Worm (Caenorhabditis elegans) whole organism, L3 larva: ENCODE measurements around the gene D1086.2.

Experiments used
- R02D3.7 ChIP-seq: fragments of 150-350 bp; optimal IDR thresholded peaks from 2 replicates; lab custom pipeline; 2014; ENCODE audit warnings: missing biosample characterization, missing genetic modification characterization
- aly-2 ChIP-seq: fragments of 150-350 bp; optimal IDR thresholded peaks from 2 replicates; lab custom pipeline; 2014; ENCODE audit warnings: missing biosample characterization, missing genetic modification characterization
- ama-1 ChIP-seq: fragments of 150-350 bp; optimal IDR thresholded peaks from 2 replicates; lab custom pipeline; 2018
- ceh-16 ChIP-seq: sonication (generic microtip); optimal IDR thresholded peaks from 2 replicates; lab custom pipeline; 2017; ENCODE audit warnings: missing biosample characterization, missing genetic modification characterization
- ceh-28 ChIP-seq: fragments of 150-350 bp; optimal IDR thresholded peaks from 2 replicates; lab custom pipeline; 2014; ENCODE audit warnings: missing biosample characterization, missing genetic modification reagents, missing genetic modification characterization
- ceh-82 ChIP-seq: fragments of 150-350 bp; optimal IDR thresholded peaks from 2 replicates; lab custom pipeline; 2014; ENCODE audit warnings: missing biosample characterization, missing genetic modification characterization
- daf-12 ChIP-seq: fragments of 150-350 bp; optimal IDR thresholded peaks from 2 replicates; lab custom pipeline; 2014; ENCODE audit warnings: missing biosample characterization, missing genetic modification reagents, missing genetic modification characterization
- egl-27 ChIP-seq: sonication (generic microtip); optimal IDR thresholded peaks from 4 replicates; lab custom pipeline; 2017; ENCODE audit warnings: missing biosample characterization, missing genetic modification reagents, missing genetic modification characterization
- egl-5 ChIP-seq: fragments of 150-350 bp; optimal IDR thresholded peaks from 2 replicates; lab custom pipeline; 2017; ENCODE audit warnings: missing biosample characterization, missing genetic modification reagents, missing genetic modification characterization, inconsistent platforms
- elt-1 ChIP-seq: fragments of 150-350 bp; optimal IDR thresholded peaks from 2 replicates; lab custom pipeline; 2014; ENCODE audit warnings: missing biosample characterization, missing genetic modification characterization
- elt-2 ChIP-seq: sonication (generic microtip); optimal IDR thresholded peaks from 2 replicates; lab custom pipeline; 2016; ENCODE audit warnings: missing genetic modification reagents, mild to moderate bottlenecking, missing genetic modification characterization, missing compliant biosample characterization
- elt-3 ChIP-seq, 3 experiments: fragments of 150-350 bp in 1 of 3; sonication (generic microtip) in 2 of 3; optimal IDR thresholded peaks; 2 replicates in 2 of 3; 4 replicates in 1 of 3; lab custom pipeline; 2014 to 2017; ENCODE audit warnings: missing biosample characterization in 3 of 3, missing genetic modification characterization in 3 of 3
- hmg-11 ChIP-seq: sonication (generic microtip); optimal IDR thresholded peaks from 2 replicates; lab custom pipeline; 2016; ENCODE audit warnings: missing genetic modification characterization, missing compliant biosample characterization
- jun-1 ChIP-seq: fragments of 150-350 bp; optimal IDR thresholded peaks from 2 replicates; lab custom pipeline; 2014; ENCODE audit warnings: missing biosample characterization, missing genetic modification reagents, missing genetic modification characterization
- lin-15B ChIP-seq: fragments of 150-350 bp; optimal IDR thresholded peaks from 2 replicates; lab custom pipeline; 2014; ENCODE audit warnings: missing biosample characterization, missing genetic modification characterization
- lsy-12 ChIP-seq: sonication (generic microtip); optimal IDR thresholded peaks from 2 replicates; lab custom pipeline; 2016; ENCODE audit warnings: mild to moderate bottlenecking, missing genetic modification characterization, missing compliant biosample characterization
- mdl-1 ChIP-seq: fragments of 150-350 bp; optimal IDR thresholded peaks from 2 replicates; lab custom pipeline; 2014; ENCODE audit warnings: missing biosample characterization, missing genetic modification characterization
- nfya-1 ChIP-seq: sonication (generic microtip); optimal IDR thresholded peaks from 2 replicates; lab custom pipeline; 2017; ENCODE audit warnings: missing genetic modification characterization, mild to moderate bottlenecking, missing compliant biosample characterization, antibody characterized with exemption, moderate library complexity; ENCODE audit not compliant: insufficient read depth
- nhr-11 ChIP-seq: fragments of 150-350 bp; optimal IDR thresholded peaks from 2 replicates; lab custom pipeline; 2014; ENCODE audit warnings: missing biosample characterization, missing genetic modification characterization
- nhr-23 ChIP-seq: fragments of 150-350 bp; optimal IDR thresholded peaks from 2 replicates; lab custom pipeline; 2014; ENCODE audit warnings: missing biosample characterization, missing genetic modification reagents, missing genetic modification characterization
- nhr-237 ChIP-seq: fragments of 150-350 bp; optimal IDR thresholded peaks from 2 replicates; lab custom pipeline; 2014; ENCODE audit warnings: missing biosample characterization, missing genetic modification characterization
- nhr-25 ChIP-seq: sonication (generic microtip); optimal IDR thresholded peaks from 2 replicates; lab custom pipeline; 2017; ENCODE audit warnings: missing biosample characterization, missing genetic modification characterization
- nhr-28 ChIP-seq: fragments of 150-350 bp; optimal IDR thresholded peaks from 2 replicates; lab custom pipeline; 2014; ENCODE audit warnings: missing biosample characterization, missing genetic modification characterization
- nhr-43 ChIP-seq: sonication (generic microtip); optimal IDR thresholded peaks from 2 replicates; lab custom pipeline; 2016; ENCODE audit warnings: mild to moderate bottlenecking, missing genetic modification characterization, missing compliant biosample characterization; ENCODE audit not compliant: poor library complexity, severe bottlenecking
- nhr-77 ChIP-seq: fragments of 150-350 bp; optimal IDR thresholded peaks from 2 replicates; lab custom pipeline; 2014; ENCODE audit warnings: missing biosample characterization, missing genetic modification characterization
- pha-4 ChIP-seq: fragments of 150-350 bp; optimal IDR thresholded peaks from 2 replicates; lab custom pipeline; 2014; ENCODE audit warnings: missing biosample characterization, missing genetic modification reagents, missing genetic modification characterization
- pqm-1 ChIP-seq: fragments of 150-350 bp; optimal IDR thresholded peaks from 2 replicates; lab custom pipeline; 2017; ENCODE audit warnings: missing biosample characterization, missing genetic modification characterization, inconsistent platforms
- sea-2 ChIP-seq: fragments of 150-350 bp; sonication (generic microtip); optimal IDR thresholded peaks from 4 replicates; lab custom pipeline; 2014; ENCODE audit warnings: missing biosample characterization, missing genetic modification reagents, missing genetic modification characterization
- snpc-4 ChIP-seq: fragments of 150-350 bp; optimal IDR thresholded peaks from 2 replicates; lab custom pipeline; 2014; ENCODE audit warnings: missing biosample characterization, missing genetic modification characterization
- tbx-2 ChIP-seq: sonication (generic microtip); optimal IDR thresholded peaks from 2 replicates; lab custom pipeline; 2016; ENCODE audit warnings: mild to moderate bottlenecking, missing genetic modification characterization, missing compliant biosample characterization
- unc-39 ChIP-seq: sonication (generic microtip); optimal IDR thresholded peaks from 4 replicates; lab custom pipeline; 2017; ENCODE audit warnings: missing biosample characterization, missing genetic modification characterization
- unc-62 ChIP-seq: fragments of 150-350 bp; sonication (generic microtip); optimal IDR thresholded peaks from 4 replicates; lab custom pipeline; 2014; ENCODE audit warnings: missing biosample characterization, missing genetic modification reagents, missing genetic modification characterization
- zag-1 ChIP-seq: fragments of 150-350 bp; optimal IDR thresholded peaks from 2 replicates; lab custom pipeline; 2014; ENCODE audit warnings: missing biosample characterization, missing genetic modification characterization

D1086.2 gene

ce11 chrV:14097358-14097757 is 1.1 kb downstream of the D1086.2 start:
- TF ChIP-seq daf-12 (tag; lab: Kevin White, UChicago) (no peak), nhr-11 (tag; lab: Kevin White, UChicago) (no peak), jun-1 (no peak), elt-1 (tag; lab: Kevin White, UChicago) (no peak), ceh-16 (tag; lab: Kevin White, UChicago) (no peak), nhr-28 (tag; lab: Kevin White, UChicago) (no peak), nhr-77 (tag; lab: Kevin White, UChicago) (no peak), pqm-1 (tag; lab: Kevin White, UChicago) (no peak), egl-27 (tag; lab: Kevin White, UChicago) (no peak), unc-62 (GFP tag; lab: Kevin White, UChicago) (no peak), zag-1 (tag; lab: Kevin White, UChicago) (no peak)

DNA sequence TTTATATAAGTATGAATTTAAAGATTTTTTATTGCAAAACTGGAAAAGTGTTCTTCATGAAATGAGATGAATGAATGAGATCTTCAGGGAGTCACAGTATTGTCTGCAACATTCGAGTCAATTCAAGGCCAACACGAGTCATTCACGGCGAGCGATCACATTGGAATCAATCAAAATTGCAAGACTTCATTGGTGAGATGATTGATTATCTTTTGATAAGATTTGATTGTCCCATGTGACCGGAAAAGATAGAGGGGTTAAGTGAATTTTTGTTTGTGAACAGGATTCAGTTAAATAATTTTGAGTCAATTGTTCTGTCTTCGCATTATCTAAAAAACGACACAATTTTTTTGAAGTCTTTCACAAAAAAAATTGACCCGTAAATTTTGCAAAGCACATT is 3.5 kb downstream of the D1086.2 start:
- TF ChIP-seq nhr-43 (tag; lab: Kevin White, UChicago) (peak; percentile 32), ceh-16 (tag; lab: Kevin White, UChicago) (no peak), nhr-25 (tag; lab: Kevin White, UChicago) (peak; percentile 56), nhr-23 (tag; lab: Kevin White, UChicago) (peak; percentile 78)

ce11 chrV:14094546-14094945 is 3.9 kb downstream of the D1086.2 start:
- TF ChIP-seq nfya-1 (tag; lab: Kevin White, UChicago), result no peak
- no peak for TF ChIP-seq ceh-16 (tag; lab: Kevin White, UChicago)
- TF ChIP-seq elt-2, result no peak
- no peak for TF ChIP-seq sea-2 (GFP tag; lab: Kevin White, UChicago)
- TF ChIP-seq elt-1 (tag; lab: Kevin White, UChicago), result no peak
- TF ChIP-seq nhr-77 (tag; lab: Kevin White, UChicago), result no peak
- TF ChIP-seq pha-4 (tag; lab: Kevin White, UChicago), result no peak
- TF ChIP-seq pqm-1 (tag; lab: Kevin White, UChicago), result no peak
- TF ChIP-seq nhr-23 (tag; lab: Kevin White, UChicago), result no peak
- no peak for TF ChIP-seq ama-1 (lab: Kevin White, UChicago)

- no peak for TF ChIP-seq nhr-23 (tag; lab: Kevin White, UChicago)
- no peak for TF ChIP-seq nhr-25 (tag; lab: Kevin White, UChicago)
- no peak for TF ChIP-seq hmg-11
- TF ChIP-seq elt-2, result no peak
- TF ChIP-seq jun-1, result no peak
- TF ChIP-seq ceh-16 (tag; lab: Kevin White, UChicago), result no peak
- no peak for TF ChIP-seq elt-1 (tag; lab: Kevin White, UChicago)
- TF ChIP-seq mdl-1 (tag; lab: Kevin White, UChicago), result no peak
- peak; percentile 8 for TF ChIP-seq nfya-1 (tag; lab: Kevin White, UChicago)
- peak; percentile 44 for TF ChIP-seq egl-5 (tag; lab: Kevin White, UChicago)
- TF ChIP-seq ceh-82 (tag; lab: Kevin White, UChicago), result no peak
- no peak for TF ChIP-seq aly-2 (tag; lab: Kevin White, UChicago)
Measured at ce11 chrV:14093805-14094204, 4.7 kb downstream of the D1086.2 start, which contains the start of gene D1086.8. TSS of gene D1086.8 (plus strand) at chrV:14094105.

ce11 chrV:14092403-14092802 is 6.1 kb downstream of the D1086.2 start, which contains the start of gene D1086.3:
TSS of gene D1086.3 (plus strand) at chrV:14092792.
- peak; percentile 59 for TF ChIP-seq nhr-43 (tag; lab: Kevin White, UChicago)
- peak; percentile 29 for TF ChIP-seq nfya-1 (tag; lab: Kevin White, UChicago)
- peak; percentile 97 for TF ChIP-seq snpc-4 (tag; lab: Kevin White, UChicago)
- no peak for TF ChIP-seq unc-39 (tag; lab: Kevin White, UChicago)
- no peak for TF ChIP-seq nhr-28 (tag; lab: Kevin White, UChicago)
- no peak for TF ChIP-seq lsy-12 (tag; lab: Kevin White, UChicago)
- TF ChIP-seq aly-2 (tag; lab: Kevin White, UChicago), result no peak
- no peak for TF ChIP-seq pha-4 (tag; lab: Kevin White, UChicago)
- peak; percentile 54 for TF ChIP-seq nhr-25 (tag; lab: Kevin White, UChicago)
- TF ChIP-seq nhr-77 (tag; lab: Kevin White, UChicago), result no peak
- no peak for TF ChIP-seq jun-1
- TF ChIP-seq egl-27 (tag; lab: Kevin White, UChicago), result no peak
- no peak for TF ChIP-seq ceh-28 (tag; lab: Kevin White, UChicago)
- no peak for TF ChIP-seq hmg-11
- no peak for TF ChIP-seq unc-62 (GFP tag; lab: Kevin White, UChicago)
- TF ChIP-seq lin-15B, result peak; percentile 8
- peak; percentile 12 for TF ChIP-seq elt-2
- TF ChIP-seq R02D3.7 (tag; lab: Kevin White, UChicago), result peak; percentile 20
- TF ChIP-seq ceh-16 (tag; lab: Kevin White, UChicago), result no peak
- TF ChIP-seq pqm-1 (tag; lab: Kevin White, UChicago), result peak; percentile 67
- no peak for TF ChIP-seq elt-3 (tag; optimal IDR thresholded peaks at IDR 0.05; lab: Kevin White, UChicago)
- TF ChIP-seq mdl-1 (tag; lab: Kevin White, UChicago), result no peak
- TF ChIP-seq nhr-237, result no peak
- TF ChIP-seq ama-1 (lab: Kevin White, UChicago), result peak; percentile 90
- no peak for TF ChIP-seq tbx-2 (tag; lab: Kevin White, UChicago)
